Worm (Caenorhabditis elegans) whole organism, late embryonic: ENCODE results near the gene str-150.

Experiments
- lim-6 ChIP-seq: sonication (generic microtip); optimal IDR thresholded peaks from 2 replicates; lab custom pipeline; 2016; ENCODE audit warnings: missing genetic modification characterization, missing compliant biosample characterization
- pha-4 ChIP-seq: fragments of 150-350 bp; optimal IDR thresholded peaks from 2 replicates; lab custom pipeline; 2018; ENCODE audit warnings: missing biosample characterization, missing genetic modification reagents, missing genetic modification characterization

DNA sequence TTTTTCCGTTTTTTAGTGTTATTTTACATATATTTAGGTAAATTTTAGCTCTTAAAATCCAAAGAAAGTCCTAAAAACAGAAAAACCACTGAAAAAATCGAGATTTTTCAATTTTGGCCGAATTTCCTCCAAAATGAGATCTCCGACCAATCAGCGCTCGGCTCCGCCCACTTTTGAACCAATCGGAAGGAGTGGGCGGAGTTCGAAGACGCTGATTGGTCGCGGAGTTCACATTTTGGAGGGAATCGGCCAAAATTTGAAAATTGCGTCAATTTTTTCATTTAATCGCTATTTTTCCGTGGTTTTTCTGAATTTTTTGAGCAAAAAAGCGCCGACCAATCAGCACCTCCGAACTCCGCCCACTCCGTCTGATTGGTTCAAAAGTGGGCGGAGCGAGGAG is 42.4 kb upstream of the str-150 start:
- TF ChIP-seq pha-4 (tag; lab: Kevin White, UChicago) (no peak), lim-6 (no peak)
